Worm (Caenorhabditis elegans): Measurements from ENCODE around the gene phat-7.

The phat-7 gene

ce11 chrV:4022309-4022708 lies 23.9 kb upstream of the phat-7 start, which contains the start of gene cyp-35A3:
cyp-35A3 (plus strand) TSS chrV:4022609.
- TF ChIP-seq nhr-28 (tag; optimal IDR thresholded peaks at IDR 0.05) (no peak), ceh-88 (GFP tag; IDR thresholded peaks at IDR 0.05) (no peak)

ce11 chrV:4024777-4025176 lies 21.4 kb upstream of the phat-7 start, which contains the start of gene K09D9.1:
K09D9.1 (plus strand) TSS chrV:4025047.
- TF ChIP-seq fkh-10 (GFP tag; optimal IDR thresholded peaks at IDR 0.05) (no peak), nhr-19 (GFP tag; conservative IDR thresholded peaks at IDR 0.05) (no peak), egl-13 (tag; optimal IDR thresholded peaks at IDR 0.05) (no peak), zip-4 (GFP tag; optimal IDR thresholded peaks at IDR 0.05) (peak; percentile 73), elt-2 (tag; optimal IDR thresholded peaks at IDR 0.05) (peak; percentile 74), unc-62 (GFP tag; optimal IDR thresholded peaks at IDR 0.05) (no peak), skn-1 (tag; optimal IDR thresholded peaks at IDR 0.05) (peak; percentile 53)

- TF ChIP-seq dpl-1 (GFP tag; optimal IDR thresholded peaks at IDR 0.05) (no peak), xbp-1 (tag; optimal IDR thresholded peaks at IDR 0.05) (no peak), zag-1 (tag; optimal IDR thresholded peaks at IDR 0.05) (no peak), pax-3 (tag; optimal IDR thresholded peaks at IDR 0.05) (no peak), nhr-12 (tag; optimal IDR thresholded peaks at IDR 0.05) (no peak), lin-13 (GFP tag; optimal IDR thresholded peaks at IDR 0.05) (no peak), unc-98 (GFP tag; IDR thresholded peaks at IDR 0.05) (no peak), nhr-77 (tag; optimal IDR thresholded peaks at IDR 0.05) (no peak), nhr-85 (tag) (no peak), ztf-11 (tag; optimal IDR thresholded peaks at IDR 0.05) (no peak), efl-1 (optimal IDR thresholded peaks at IDR 0.05) (peak; percentile 19 to 26), efl-1 (GFP tag; optimal IDR thresholded peaks at IDR 0.05 in 1 of 2) (peak in 1 of 2 experiments; percentile 93), Y116A8C.19 (tag; optimal IDR thresholded peaks at IDR 0.05; ENCODE audit: borderline replicate concordance) (no peak), fkh-8 (tag; optimal IDR thresholded peaks at IDR 0.05) (no peak), alr-1 (tag; optimal IDR thresholded peaks at IDR 0.05; ENCODE audit: borderline replicate concordance) (no peak), rnt-1 (tag; optimal IDR thresholded peaks at IDR 0.05) (peak; percentile 27), nhr-90 (tag; optimal IDR thresholded peaks at IDR 0.05; ENCODE audit: poor library complexity) (no peak), ceh-8 (GFP tag; optimal IDR thresholded peaks at IDR 0.05) (no peak), sup-37 (GFP tag; optimal IDR thresholded peaks at IDR 0.05) (no peak), efl-3 (GFP tag; optimal IDR thresholded peaks at IDR 0.05) (no peak), ama-1 (optimal IDR thresholded peaks at IDR 0.05) (no peak), fos-1 (tag; optimal IDR thresholded peaks at IDR 0.05) (no peak), vab-15 (tag; optimal IDR thresholded peaks at IDR 0.05) (no peak), nhr-71 (tag; optimal IDR thresholded peaks at IDR 0.05) (no peak), C16A3.4 (tag; optimal IDR thresholded peaks at IDR 0.05) (no peak), nhr-11 (tag; optimal IDR thresholded peaks at IDR 0.05) (no peak), pqm-1 (tag; optimal IDR thresholded peaks at IDR 0.05) (no peak), nhr-47 (tag; optimal IDR thresholded peaks at IDR 0.05) (no peak), aha-1 (tag; optimal IDR thresholded peaks at IDR 0.05) (no peak), lin-35 (GFP tag; optimal IDR thresholded peaks at IDR 0.05) (peak in 1 of 2 experiments; percentile 11), nhr-19 (GFP tag; conservative IDR thresholded peaks at IDR 0.05) (no peak), jun-1 (tag; optimal IDR thresholded peaks at IDR 0.05) (no peak), lir-3 (tag; optimal IDR thresholded peaks at IDR 0.05; ENCODE audit: poor library complexity) (no peak), aly-2 (tag; optimal IDR thresholded peaks at IDR 0.05) (no peak), elt-2 (tag; optimal IDR thresholded peaks at IDR 0.05) (peak; percentile 12), nhr-84 (tag; optimal IDR thresholded peaks at IDR 0.05) (no peak), ets-5 (GFP tag; IDR thresholded peaks at IDR 0.05) (no peak), nhr-20 (tag; optimal IDR thresholded peaks at IDR 0.05) (peak; percentile 12), unc-30 (tag; optimal IDR thresholded peaks at IDR 0.05) (no peak), fkh-10 (GFP tag; optimal IDR thresholded peaks at IDR 0.05) (no peak), unc-86 (tag; optimal IDR thresholded peaks at IDR 0.05) (no peak)
Measured at ce11 chrV:4029627-4030026, 16.6 kb upstream of the phat-7 start.
